Fruit fly (Drosophila melanogaster) whole organism, larva: ENCODE data around the gene CG15023.

ENCODE experiments used
- noc ChIP-seq: fragments of 200-800 bp; sonication (Bioruptor generic); optimal IDR thresholded peaks from 3 replicates; lab custom pipeline; 2019; ENCODE audit warnings: missing biosample characterization, mild to moderate bottlenecking, missing genetic modification characterization, moderate library complexity

CG15023 gene

DNA sequence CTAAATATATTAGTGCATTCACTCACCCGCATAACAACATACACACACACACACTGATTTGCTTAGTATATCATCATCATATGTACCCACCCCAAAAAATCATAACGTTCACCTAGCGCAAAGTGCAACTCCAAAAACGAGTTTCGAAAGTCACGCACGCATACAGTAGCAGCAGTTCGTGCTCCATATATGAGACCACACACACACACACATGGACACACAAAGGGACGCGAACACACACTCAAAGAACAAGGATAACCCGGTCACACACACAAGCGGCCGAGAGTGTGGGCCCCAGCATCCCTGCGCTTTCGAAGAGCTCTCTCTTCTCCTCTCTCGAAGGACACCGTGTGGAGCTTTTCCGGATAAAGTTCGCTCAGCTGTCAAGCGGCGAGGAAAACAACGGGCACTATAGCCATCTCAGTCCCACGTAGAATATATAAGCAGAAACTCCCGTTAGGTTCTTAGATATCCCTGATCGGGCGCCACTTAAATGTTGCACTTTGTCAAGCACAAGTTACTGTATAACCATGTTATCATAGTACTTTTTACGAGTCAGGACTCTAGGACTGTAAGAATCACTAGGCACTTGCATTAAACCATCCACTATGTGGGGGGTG, 30.1 kb downstream of the CG15023 start:
- TF ChIP-seq noc (tag; lab: Kevin White, UChicago) = no peak

DNA sequence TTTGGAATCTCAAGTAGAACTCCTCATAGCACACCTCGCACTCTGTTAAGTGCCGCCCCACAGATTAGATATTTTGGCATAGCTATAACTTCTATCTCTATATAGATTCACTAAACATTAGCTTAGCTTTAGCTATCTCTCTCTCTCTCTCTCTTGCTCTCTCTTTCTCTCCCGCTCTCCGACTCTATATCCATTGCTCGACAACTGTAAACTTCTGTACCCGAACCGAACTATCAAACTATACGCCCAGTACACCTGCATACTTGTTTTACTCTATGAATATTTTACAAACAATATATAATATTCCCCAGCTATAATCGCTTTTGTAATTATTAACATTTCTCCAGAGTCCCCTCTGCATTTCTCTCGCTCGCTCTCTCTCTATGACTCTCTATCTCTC, 31.0 kb downstream of the CG15023 start:
- no peak for TF ChIP-seq noc (tag; lab: Kevin White, UChicago)

- no peak for TF ChIP-seq noc (tag; lab: Kevin White, UChicago)
Observed at dm6 chr3L:4428918-4429546, 32.3 kb downstream of the CG15023 start, which contains the start of gene nAChRbeta1. Gene nAChRbeta1 (plus strand): TSS chr3L:4429349.

dm6 chr3L:4426581-4426980, 34.7 kb downstream of the CG15023 start:
- no peak for TF ChIP-seq noc (tag; lab: Kevin White, UChicago)

DNA sequence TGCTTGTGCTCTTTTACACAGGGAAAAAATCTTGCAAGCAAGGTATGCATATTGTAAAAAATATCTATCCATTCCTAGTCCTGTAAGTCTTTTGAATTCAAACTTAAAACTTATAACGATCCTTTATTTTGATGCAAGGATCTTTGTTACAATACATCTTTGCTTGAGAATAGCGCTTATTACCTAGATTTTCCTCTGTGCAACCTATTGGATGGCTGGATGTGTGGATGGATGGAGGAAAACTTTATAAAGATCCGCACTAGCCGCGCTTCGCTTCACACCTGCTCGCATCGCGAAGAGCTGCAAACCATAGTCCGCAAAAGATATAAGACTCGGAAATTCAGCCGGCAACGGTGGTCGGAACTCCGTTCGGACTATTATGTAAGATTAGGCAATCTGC, 39.9 kb downstream of the CG15023 start, which contains the start of gene CG15020:
CG15020 (plus strand) TSS at position 301 of the 400 bp plus-strand sequence.
- no peak for TF ChIP-seq noc (tag; lab: Kevin White, UChicago)

DNA sequence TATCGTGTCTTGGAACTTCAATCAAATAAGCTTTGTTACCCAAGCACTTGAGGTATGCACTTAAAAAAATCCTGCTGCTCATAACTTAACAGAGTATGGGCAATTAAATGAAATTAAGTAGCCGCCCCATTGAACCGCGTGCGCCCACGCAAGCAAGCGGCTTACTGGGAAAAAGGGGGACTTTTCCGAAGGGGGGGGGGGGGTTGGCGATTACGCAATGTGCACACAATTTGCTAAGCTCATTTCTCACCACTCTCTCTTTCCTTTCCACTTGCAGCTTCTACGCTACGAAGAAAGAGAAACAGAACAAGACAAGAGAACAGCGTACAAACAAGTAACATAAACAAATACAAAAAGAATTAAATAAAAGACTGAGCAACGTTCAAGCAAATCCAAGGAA, 43.8 kb downstream of the CG15023 start:
- no peak for TF ChIP-seq noc (tag; lab: Kevin White, UChicago)

dm6 chr3L:4417068-4417467, 44.2 kb downstream of the CG15023 start:
- TF ChIP-seq noc (tag; lab: Kevin White, UChicago) = no peak

DNA sequence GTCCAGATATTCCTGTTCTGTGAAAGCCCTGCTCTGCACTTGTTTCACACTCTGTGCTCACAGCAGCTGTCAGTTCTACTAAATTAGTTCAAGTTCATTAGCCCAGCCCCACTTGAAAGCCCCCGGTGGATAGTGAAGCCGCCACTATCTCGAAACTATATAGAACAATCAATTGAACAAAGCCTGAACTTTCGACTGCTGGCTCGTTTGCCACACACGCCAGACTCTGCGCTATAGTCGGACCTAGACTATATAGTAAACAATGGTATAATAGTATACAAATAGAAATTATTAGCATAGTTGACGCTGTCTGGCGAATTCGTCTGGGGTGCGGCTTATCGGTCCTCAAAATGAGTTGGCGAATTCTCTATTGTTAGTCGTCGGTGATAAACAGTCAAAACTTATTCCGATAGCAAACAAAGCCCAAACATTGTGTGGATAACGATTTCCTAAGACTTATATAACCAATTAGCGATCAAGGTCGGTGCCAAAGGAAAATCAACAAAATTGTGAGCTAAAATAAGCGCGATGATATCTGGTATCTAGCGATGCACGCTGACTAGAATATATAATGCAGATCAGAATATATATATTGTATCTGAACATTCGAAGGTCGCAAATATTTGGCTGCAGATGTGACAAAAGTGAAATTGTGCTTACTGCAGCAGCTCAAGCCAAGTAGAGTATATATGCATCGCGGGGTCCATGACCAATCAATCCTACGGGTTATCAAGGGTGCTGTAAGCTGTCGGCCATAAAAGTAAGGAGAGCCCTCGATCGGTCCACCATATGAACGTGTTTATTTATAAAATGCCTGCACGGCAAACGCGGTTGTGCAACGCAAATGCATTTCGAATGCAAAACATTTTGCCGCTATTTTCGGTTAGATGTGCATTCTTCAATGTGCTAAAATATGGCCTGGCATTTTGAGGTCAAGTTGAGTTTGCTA, 45.7 kb downstream of the CG15023 start:
- peak; percentile 42 for TF ChIP-seq noc (tag; lab: Kevin White, UChicago)

DNA sequence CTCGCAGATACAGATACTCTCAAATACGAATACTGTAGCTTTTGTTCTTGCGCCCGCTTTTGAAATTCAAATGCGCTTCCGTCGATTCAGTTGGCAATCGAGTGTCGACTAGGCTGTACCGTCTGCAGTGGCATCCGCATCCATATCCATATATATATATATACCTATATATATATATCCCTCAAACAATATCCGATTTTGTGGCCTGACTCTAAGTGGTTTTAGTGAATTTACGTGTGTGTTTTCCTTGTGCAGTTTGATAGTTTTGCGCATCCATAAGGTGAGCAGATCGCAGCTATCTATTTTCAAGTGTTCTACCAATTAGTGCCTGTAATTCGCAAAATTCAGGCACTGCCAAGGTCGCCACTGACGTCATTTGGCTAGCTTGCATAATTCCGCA, 46.7 kb downstream of the CG15023 start:
- no peak for TF ChIP-seq noc (tag; lab: Kevin White, UChicago)

dm6 chr3L:4413800-4414446, 47.4 kb downstream of the CG15023 start:
- no peak for TF ChIP-seq noc (tag; lab: Kevin White, UChicago)

- peak; percentile 42 for TF ChIP-seq noc (tag; lab: Kevin White, UChicago)
Observed at dm6 chr3L:4412974-4413373, 48.3 kb downstream of the CG15023 start.

dm6 chr3L:4411951-4412350, 49.4 kb downstream of the CG15023 start:
- TF ChIP-seq noc (tag; lab: Kevin White, UChicago) = no peak

DNA sequence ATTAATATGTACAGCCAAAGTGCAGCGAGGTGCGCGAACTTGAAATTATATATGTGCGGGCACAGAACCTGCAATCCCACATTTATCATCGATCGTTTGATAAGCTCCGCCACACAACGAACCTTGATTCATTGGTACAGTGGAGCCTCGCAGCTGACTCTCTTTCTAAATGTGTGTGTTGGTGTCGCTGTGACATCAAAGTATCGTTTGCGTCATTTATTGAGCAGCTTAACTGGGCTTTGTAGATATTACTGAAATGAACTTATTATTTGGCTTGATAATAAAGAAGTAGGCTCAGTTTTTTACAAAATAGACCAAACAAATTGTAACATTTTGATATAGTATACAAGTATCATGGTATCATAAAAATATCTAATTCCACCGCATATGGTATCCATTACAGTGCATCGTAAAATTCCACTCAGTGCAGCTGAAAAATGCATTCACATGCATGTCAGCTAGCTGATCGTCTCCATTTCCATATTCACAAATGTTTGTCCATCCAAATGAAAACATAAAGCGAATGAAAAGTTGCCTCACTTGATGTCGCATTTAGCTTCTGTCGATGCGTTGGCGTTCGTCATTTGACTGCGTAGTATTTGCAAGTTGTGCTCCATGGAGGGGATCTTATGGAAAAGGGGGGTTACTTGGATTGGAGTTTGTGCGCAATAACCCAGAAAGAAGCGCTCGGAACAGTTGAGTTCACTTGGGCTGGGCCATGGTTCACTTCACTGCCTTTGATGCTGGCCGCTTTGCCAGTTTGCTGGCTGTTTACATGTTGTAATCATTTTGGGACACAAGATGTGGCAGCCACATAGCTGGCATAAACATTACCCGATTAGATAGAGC, 50.1 kb downstream of the CG15023 start:
- TF ChIP-seq noc (tag; lab: Kevin White, UChicago) = no peak
